Worm (Caenorhabditis elegans) whole organism, mixed stage, embryonic: ENCODE results near the gene F57C2.4.

Experiments
- M03D4.4 ChIP-seq: sonication (generic microtip); optimal IDR thresholded peaks from 2 replicates; lab custom pipeline; 2017; ENCODE audit warnings: mild to moderate bottlenecking, missing genetic modification characterization, missing compliant biosample characterization
- bed-3 ChIP-seq: fragments of 200-800 bp; sonication (Bioruptor generic); optimal IDR thresholded peaks from 3 replicates; lab custom pipeline; 2018; ENCODE audit warnings: mild to moderate bottlenecking, missing genetic modification characterization, moderate library complexity, missing compliant biosample characterization
- blmp-1 ChIP-seq: fragments of 150-350 bp; optimal IDR thresholded peaks from 2 replicates; lab custom pipeline; 2014; ENCODE audit warnings: missing biosample characterization, missing genetic modification characterization
- ceh-39 ChIP-seq: fragments of 150-350 bp; optimal IDR thresholded peaks from 2 replicates; lab custom pipeline; 2014; ENCODE audit warnings: missing biosample characterization, missing genetic modification characterization
- ceh-43 ChIP-seq: fragments of 200-800 bp; sonication (Bioruptor generic); optimal IDR thresholded peaks from 2 replicates; lab custom pipeline; 2018; ENCODE audit warnings: mild to moderate bottlenecking, missing genetic modification characterization, moderate library complexity, missing compliant biosample characterization
- ceh-83 ChIP-seq: fragments of 200-800 bp; sonication (Bioruptor generic); optimal IDR thresholded peaks from 2 replicates; lab custom pipeline; 2018; ENCODE audit warnings: mild to moderate bottlenecking, missing genetic modification characterization, missing compliant biosample characterization
- ces-1 ChIP-seq: fragments of 150-350 bp; optimal IDR thresholded peaks from 2 replicates; lab custom pipeline; 2014; ENCODE audit warnings: missing biosample characterization, missing genetic modification reagents, missing genetic modification characterization
- cnd-1 ChIP-seq: fragments of 200-800 bp; sonication (Bioruptor generic); optimal IDR thresholded peaks from 2 replicates; lab custom pipeline; 2018; ENCODE audit warnings: mild to moderate bottlenecking, missing genetic modification characterization, missing compliant biosample characterization
- drap-1 ChIP-seq: fragments of 200-800 bp; sonication (Bioruptor generic); optimal IDR thresholded peaks from 3 replicates; lab custom pipeline; 2018; ENCODE audit warnings: mild to moderate bottlenecking, missing genetic modification characterization, missing compliant biosample characterization
- elt-1 ChIP-seq: sonication (generic microtip); optimal IDR thresholded peaks from 2 replicates; lab custom pipeline; 2017; ENCODE audit warnings: missing genetic modification characterization, mild to moderate bottlenecking, missing compliant biosample characterization, antibody characterized with exemption, moderate library complexity, borderline replicate concordance; ENCODE audit not compliant: insufficient read depth
- elt-3 ChIP-seq: fragments of 150-350 bp; optimal IDR thresholded peaks from 2 replicates; lab custom pipeline; 2014; ENCODE audit warnings: missing biosample characterization, missing genetic modification characterization
- ham-2 ChIP-seq: fragments of 200-800 bp; sonication (Bioruptor generic); optimal IDR thresholded peaks from 2 replicates; lab custom pipeline; 2018; ENCODE audit warnings: mild to moderate bottlenecking, missing genetic modification characterization, missing compliant biosample characterization
- hlh-1 ChIP-seq: fragments of 150-350 bp; optimal IDR thresholded peaks from 2 replicates; lab custom pipeline; 2014; ENCODE audit warnings: missing biosample characterization, missing genetic modification reagents, missing genetic modification characterization
- lin-13 ChIP-seq: fragments of 150-350 bp; optimal IDR thresholded peaks from 2 replicates; lab custom pipeline; 2014; ENCODE audit warnings: missing biosample characterization, missing genetic modification characterization
- mab-5 ChIP-seq: fragments of 150-350 bp; optimal IDR thresholded peaks from 2 replicates; lab custom pipeline; 2014; ENCODE audit warnings: missing biosample characterization, missing genetic modification characterization
- mep-1 ChIP-seq: fragments of 150-350 bp; optimal IDR thresholded peaks from 2 replicates; lab custom pipeline; 2017; ENCODE audit warnings: missing biosample characterization, missing genetic modification reagents, missing genetic modification characterization, inconsistent platforms
- mls-2 ChIP-seq: sonication (generic microtip); optimal IDR thresholded peaks from 2 replicates; lab custom pipeline; 2016; ENCODE audit warnings: mild to moderate bottlenecking, missing genetic modification characterization, moderate library complexity, missing compliant biosample characterization
- nhr-12 ChIP-seq: fragments of 150-350 bp; optimal IDR thresholded peaks from 2 replicates; lab custom pipeline; 2014; ENCODE audit warnings: missing biosample characterization, missing genetic modification characterization
- nhr-2 ChIP-seq: fragments of 150-350 bp; optimal IDR thresholded peaks from 2 replicates; lab custom pipeline; 2014; ENCODE audit warnings: missing biosample characterization, missing genetic modification characterization
- nhr-237 ChIP-seq: fragments of 150-350 bp; optimal IDR thresholded peaks from 2 replicates; lab custom pipeline; 2014; ENCODE audit warnings: missing biosample characterization, missing genetic modification characterization
- nhr-28 ChIP-seq: fragments of 150-350 bp; optimal IDR thresholded peaks from 2 replicates; lab custom pipeline; 2014; ENCODE audit warnings: missing biosample characterization, missing genetic modification characterization
- nhr-76 ChIP-seq: sonication (generic microtip); optimal IDR thresholded peaks from 2 replicates; lab custom pipeline; 2017; ENCODE audit warnings: missing biosample characterization, missing genetic modification characterization
- pha-4 ChIP-seq: fragments of 150-350 bp; optimal IDR thresholded peaks from 2 replicates; lab custom pipeline; 2018; ENCODE audit warnings: missing biosample characterization, missing genetic modification reagents, missing genetic modification characterization
- sem-2 ChIP-seq: fragments of 200-800 bp; sonication (Bioruptor generic); optimal IDR thresholded peaks from 2 replicates; lab custom pipeline; 2018; ENCODE audit warnings: mild to moderate bottlenecking, missing genetic modification characterization, missing compliant biosample characterization
- snpc-4 ChIP-seq: fragments of 150-350 bp; optimal IDR thresholded peaks from 2 replicates; lab custom pipeline; 2014; ENCODE audit warnings: missing biosample characterization, missing genetic modification characterization
- sptf-1 ChIP-seq: sonication (generic microtip); optimal IDR thresholded peaks from 2 replicates; lab custom pipeline; 2017; ENCODE audit warnings: mild to moderate bottlenecking, missing genetic modification characterization, moderate library complexity, missing compliant biosample characterization
- tbx-8 ChIP-seq: fragments of 200-800 bp; sonication (Bioruptor generic); optimal IDR thresholded peaks from 2 replicates; lab custom pipeline; 2018; ENCODE audit warnings: mild to moderate bottlenecking, missing genetic modification characterization, moderate library complexity, missing compliant biosample characterization
- unc-120 ChIP-seq: sonication (generic microtip); optimal IDR thresholded peaks from 2 replicates; lab custom pipeline; 2017; ENCODE audit warnings: missing genetic modification characterization, missing compliant biosample characterization; ENCODE audit not compliant: poor library complexity, severe bottlenecking
- unc-39 ChIP-seq: fragments of 150-350 bp; optimal IDR thresholded peaks from 2 replicates; lab custom pipeline; 2014; ENCODE audit warnings: missing biosample characterization, missing genetic modification characterization
- zip-8 ChIP-seq: fragments of 150-350 bp; optimal IDR thresholded peaks from 2 replicates; lab custom pipeline; 2014; ENCODE audit warnings: missing biosample characterization, missing genetic modification characterization
- ztf-11 ChIP-seq: fragments of 150-350 bp; optimal IDR thresholded peaks from 2 replicates; lab custom pipeline; 2014; ENCODE audit warnings: missing biosample characterization, missing genetic modification characterization

Gene F57C2.4

DNA sequence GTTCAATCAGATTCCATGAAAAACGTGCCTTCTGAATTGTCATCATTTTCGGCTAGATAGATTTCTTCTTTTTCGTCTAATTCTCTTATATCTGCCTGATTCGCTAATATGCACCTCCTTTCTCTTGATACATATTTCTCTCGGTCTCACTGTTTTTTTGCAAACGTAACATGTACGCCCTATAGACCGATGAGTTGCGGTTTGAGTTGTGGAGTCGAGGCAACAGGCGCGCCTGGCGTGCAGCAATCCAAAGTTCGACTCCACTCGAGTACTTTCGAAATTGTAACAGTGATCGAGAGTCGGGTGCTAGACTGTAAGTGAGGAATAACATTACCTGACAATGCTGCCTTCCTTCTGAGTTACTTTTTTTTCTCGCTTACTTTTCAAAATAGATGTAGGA is 28.3 kb upstream of the F57C2.4 start (continued):
- TF ChIP-seq nhr-76 (tag; lab: Kevin White, UChicago) (no peak), hlh-1 (tag; lab: Kevin White, UChicago) (peak; percentile 87)
- TF ChIP-seq, all 35 proteins: peak for 25

DNA sequence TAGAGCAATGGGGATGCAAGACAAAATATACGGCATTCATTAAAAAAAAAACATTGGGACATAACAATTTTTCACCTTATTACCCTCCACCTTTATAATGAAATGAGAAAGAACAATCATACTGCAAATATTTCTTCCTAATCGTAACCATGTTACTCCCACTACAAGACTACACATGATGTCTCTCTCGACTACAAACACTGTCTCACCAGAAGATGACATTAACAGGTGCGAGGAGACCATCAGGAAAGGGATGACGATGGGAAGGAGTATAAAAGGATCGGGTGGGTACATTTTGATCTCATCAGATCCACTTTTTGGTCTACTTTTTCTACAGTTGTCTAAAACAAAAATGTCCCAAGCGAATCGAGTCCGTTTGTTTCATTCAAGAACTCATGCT is 27.3 kb upstream of the F57C2.4 start, which contains the start of gene dhs-8:
dhs-8 (plus strand) TSS at position 179 of the 400 bp plus-strand sequence.
- TF ChIP-seq mab-5 (tag; lab: Kevin White, UChicago), result no peak
- peak; percentile 12 for TF ChIP-seq nhr-28 (tag; lab: Kevin White, UChicago)
- peak; percentile 25 for TF ChIP-seq nhr-12 (tag; lab: Kevin White, UChicago)
- no peak for TF ChIP-seq mep-1 (tag; lab: Kevin White, UChicago)
- no peak for TF ChIP-seq elt-1 (tag; lab: Kevin White, UChicago)

DNA sequence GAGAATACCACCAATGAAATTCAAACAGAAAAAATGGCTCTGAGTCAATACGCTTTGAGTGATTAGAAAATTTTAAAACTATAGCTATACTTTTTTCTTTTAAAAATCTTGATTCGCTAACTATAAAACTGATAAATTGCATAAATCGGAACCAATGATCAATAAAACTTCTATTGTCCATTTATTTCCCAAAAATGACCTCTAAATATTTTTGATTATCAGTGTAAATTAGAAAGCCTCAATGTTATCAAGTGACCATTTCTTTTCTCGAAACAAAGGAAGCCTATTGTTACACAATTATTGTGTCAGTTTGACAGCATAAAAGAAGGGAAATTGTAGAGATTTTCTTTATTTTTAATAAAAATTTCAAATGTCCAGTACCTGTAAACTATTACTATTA is 25.0 kb upstream of the F57C2.4 start, which contains the start of gene K10H10.4:
K10H10.4 (plus strand) TSS at position 301 of the 400 bp plus-strand sequence.
- TF ChIP-seq sem-2 (GFP tag; lab: Kevin White, UChicago) (no peak), ztf-11 (tag; lab: Kevin White, UChicago) (no peak), nhr-237 (no peak), ceh-83 (no peak), blmp-1 (no peak), ceh-43 (no peak), bed-3 (GFP tag; lab: Kevin White, UChicago) (no peak), nhr-76 (tag; lab: Kevin White, UChicago) (no peak), drap-1 (no peak), pha-4 (tag; lab: Kevin White, UChicago) (no peak), nhr-12 (tag; lab: Kevin White, UChicago) (no peak), hlh-1 (tag; lab: Kevin White, UChicago) (no peak), ham-2 (GFP tag; lab: Kevin White, UChicago) (no peak), lin-13 (tag; lab: Kevin White, UChicago) (no peak), unc-120 (no peak), ces-1 (GFP tag; lab: Kevin White, UChicago) (no peak), mls-2 (tag; lab: Kevin White, UChicago) (no peak)

DNA sequence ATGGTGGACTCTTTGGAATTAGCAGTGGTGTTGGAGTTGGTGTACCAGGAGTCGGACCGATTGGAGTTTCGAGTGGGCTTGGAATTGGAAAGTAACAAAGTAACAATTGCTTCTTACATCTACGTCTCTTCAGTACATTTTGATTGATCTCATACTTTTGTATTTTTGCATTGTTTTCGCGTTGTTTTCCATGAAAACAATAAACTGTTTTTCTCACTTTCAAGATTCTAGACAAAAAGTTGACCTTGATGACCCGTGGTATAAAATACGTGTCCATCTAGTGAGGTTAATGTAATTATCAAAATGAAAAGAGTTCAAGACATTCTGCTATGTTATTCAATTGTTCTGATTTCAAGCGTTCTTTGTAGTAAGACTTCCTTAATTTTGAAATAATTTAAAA is 23.7 kb upstream of the F57C2.4 start, which contains the start of gene K10H10.5:
K10H10.5 (plus strand) TSS at position 301 of the 400 bp plus-strand sequence.
- TF ChIP-seq zip-8 (no peak), M03D4.4 (no peak), snpc-4 (tag; lab: Kevin White, UChicago) (no peak), tbx-8 (GFP tag; lab: Kevin White, UChicago) (no peak), nhr-237 (no peak), sptf-1 (tag; lab: Kevin White, UChicago) (no peak), unc-39 (no peak), cnd-1 (tag; lab: Kevin White, UChicago) (no peak), ceh-39 (no peak), mab-5 (tag; lab: Kevin White, UChicago) (no peak), ztf-11 (tag; lab: Kevin White, UChicago) (no peak), elt-3 (tag; lab: Kevin White, UChicago) (no peak), lin-13 (tag; lab: Kevin White, UChicago) (no peak), mls-2 (tag; lab: Kevin White, UChicago) (no peak), unc-120 (no peak), pha-4 (tag; lab: Kevin White, UChicago) (no peak)

DNA sequence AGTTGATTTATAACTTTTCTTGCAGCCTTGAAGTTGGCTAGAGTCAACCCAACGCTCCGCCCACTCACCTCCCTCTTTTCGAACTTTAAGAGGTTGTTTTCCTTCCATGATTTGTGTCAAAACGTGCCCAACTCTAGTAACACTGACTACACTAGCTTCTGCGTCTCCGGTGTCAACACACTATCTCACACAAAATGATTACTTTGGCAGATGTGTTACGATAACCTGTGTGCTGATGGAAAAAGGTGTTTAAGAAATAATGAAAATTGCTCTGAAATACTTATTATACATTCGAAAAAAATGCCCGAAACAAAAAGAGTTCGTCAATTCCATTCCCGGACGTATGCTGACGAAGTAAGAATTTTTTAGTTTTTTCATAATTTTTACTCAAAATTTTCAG is 22.1 kb upstream of the F57C2.4 start, which contains the start of gene K10H10.6:
K10H10.6 (plus strand) TSS at position 301 of the 400 bp plus-strand sequence.
- TF ChIP-seq nhr-2 (tag; lab: Kevin White, UChicago), result no peak
- TF ChIP-seq nhr-28 (tag; lab: Kevin White, UChicago), result no peak
- TF ChIP-seq snpc-4 (tag; lab: Kevin White, UChicago), result no peak
- TF ChIP-seq tbx-8 (GFP tag; lab: Kevin White, UChicago), result no peak
- no peak for TF ChIP-seq ham-2 (GFP tag; lab: Kevin White, UChicago)
- TF ChIP-seq nhr-76 (tag; lab: Kevin White, UChicago), result no peak
